Worm (Caenorhabditis elegans): ENCODE measurements around the gene Y39A1A.2.

The Y39A1A.2 gene

ce11 chrIII:10624564-10624963, 21.2 kb upstream of the Y39A1A.2 start (continued):
- TF ChIP-seq ceh-9 (tag; optimal IDR thresholded peaks at IDR 0.05) (peak; percentile 29), elt-2 (tag; optimal IDR thresholded peaks at IDR 0.05) (peak; percentile 76), ama-1 (optimal IDR thresholded peaks at IDR 0.05) (no peak), ceh-14 (tag; optimal IDR thresholded peaks at IDR 0.05) (no peak), ceh-6 (GFP tag; optimal IDR thresholded peaks at IDR 0.05) (peak; percentile 76), tbx-7 (tag; optimal IDR thresholded peaks at IDR 0.05) (no peak), K02D7.2 (tag; optimal IDR thresholded peaks at IDR 0.05) (peak; percentile 48), nhr-232 (tag; optimal IDR thresholded peaks at IDR 0.05) (peak; percentile 80), hlh-8 (tag; optimal IDR thresholded peaks at IDR 0.05) (no peak), ceh-34 (tag; optimal IDR thresholded peaks at IDR 0.05) (peak; percentile 41), fax-1 (tag; optimal IDR thresholded peaks at IDR 0.05) (peak; percentile 58), Y22D7AL.16 (tag; optimal IDR thresholded peaks at IDR 0.05) (peak; percentile 30), sox-4 (tag; optimal IDR thresholded peaks at IDR 0.05) (peak; percentile 65), ceh-18 (tag; optimal IDR thresholded peaks at IDR 0.05) (peak; percentile 63), lim-6 (tag; optimal IDR thresholded peaks at IDR 0.05) (no peak), hlh-13 (GFP tag; optimal IDR thresholded peaks at IDR 0.05) (peak; percentile 55), syd-9 (tag; optimal IDR thresholded peaks at IDR 0.05) (peak; percentile 48), pros-1 (tag; optimal IDR thresholded peaks at IDR 0.05) (no peak), ceh-48 (tag; optimal IDR thresholded peaks at IDR 0.05) (peak; percentile 66), npax-4 (tag; optimal IDR thresholded peaks at IDR 0.05) (peak; percentile 22), ttx-3 (tag; optimal IDR thresholded peaks at IDR 0.05) (peak; percentile 50)

ce11 chrIII:10621208-10621607, 17.8 kb upstream of the Y39A1A.2 start, which contains the start of the genes lron-10 and hpr-9:
Gene lron-10 (minus strand): TSS chrIII:10621369.
Gene hpr-9 (plus strand): TSS chrIII:10621551.
- TF ChIP-seq Y22D7AL.16 (tag; optimal IDR thresholded peaks at IDR 0.05) (no peak), tbx-7 (tag; optimal IDR thresholded peaks at IDR 0.05) (peak; percentile 79), ztf-16 (tag; optimal IDR thresholded peaks at IDR 0.05) (no peak), pat-9 (tag; optimal IDR thresholded peaks at IDR 0.05) (no peak), F13H6.1 (tag; optimal IDR thresholded peaks at IDR 0.05) (peak; percentile 57), ceh-48 (tag; optimal IDR thresholded peaks at IDR 0.05) (no peak), ceh-30 (tag; optimal IDR thresholded peaks at IDR 0.05) (no peak), ceh-18 (tag; optimal IDR thresholded peaks at IDR 0.05) (no peak), pax-1 (tag; optimal IDR thresholded peaks at IDR 0.05) (no peak), dve-1 (tag; optimal IDR thresholded peaks at IDR 0.05) (peak; percentile 8), ceh-14 (tag; optimal IDR thresholded peaks at IDR 0.05) (peak; percentile 12), pag-3 (tag; optimal IDR thresholded peaks at IDR 0.05; ENCODE audit: borderline replicate concordance) (no peak), unc-42 (tag; optimal IDR thresholded peaks at IDR 0.05) (no peak), lim-6 (tag; optimal IDR thresholded peaks at IDR 0.05) (no peak), sox-4 (tag; optimal IDR thresholded peaks at IDR 0.05) (no peak), che-1 (tag; optimal IDR thresholded peaks at IDR 0.05) (no peak), pros-1 (tag; optimal IDR thresholded peaks at IDR 0.05) (no peak), ceh-22 (tag; optimal IDR thresholded peaks at IDR 0.05) (no peak), fkh-6 (tag; optimal IDR thresholded peaks at IDR 0.05) (peak; percentile 50), hlh-8 (tag; optimal IDR thresholded peaks at IDR 0.05) (peak; percentile 10), ceh-19 (GFP tag; optimal IDR thresholded peaks at IDR 0.05) (no peak), elt-4 (tag; optimal IDR thresholded peaks at IDR 0.05) (no peak), elt-2 (tag; optimal IDR thresholded peaks at IDR 0.05) (peak; percentile 23), unc-3 (GFP tag; conservative IDR thresholded peaks at IDR 0.05) (no peak), unc-3 (tag; optimal IDR thresholded peaks at IDR 0.05) (peak; percentile 34), ceh-34 (tag; optimal IDR thresholded peaks at IDR 0.05) (peak; percentile 42), C08G9.2 (tag; optimal IDR thresholded peaks at IDR 0.05) (peak; percentile 87), ceh-2 (tag; optimal IDR thresholded peaks at IDR 0.05) (peak; percentile 80), unc-55 (GFP tag; optimal IDR thresholded peaks at IDR 0.05) (no peak), ceh-31 (tag; optimal IDR thresholded peaks at IDR 0.05) (peak; percentile 83), nhr-11 (tag; optimal IDR thresholded peaks at IDR 0.05) (no peak), fax-1 (tag; optimal IDR thresholded peaks at IDR 0.05) (peak; percentile 33), sdc-2 (tag; optimal IDR thresholded peaks at IDR 0.05) (no peak), nfya-1 (tag; optimal IDR thresholded peaks at IDR 0.05) (no peak), K09A11.1 (tag; optimal IDR thresholded peaks at IDR 0.05; ENCODE audit: insufficient read depth) (no peak), ttx-3 (tag; optimal IDR thresholded peaks at IDR 0.05) (no peak), C38D4.7 (GFP tag; optimal IDR thresholded peaks at IDR 0.05) (no peak), eyg-1 (tag; optimal IDR thresholded peaks at IDR 0.05) (no peak), T23F11.4 (GFP tag; optimal IDR thresholded peaks at IDR 0.05) (no peak), rnt-1 (tag; optimal IDR thresholded peaks at IDR 0.05) (peak; percentile 3), syd-9 (tag; optimal IDR thresholded peaks at IDR 0.05) (no peak), tbx-2 (tag; optimal IDR thresholded peaks at IDR 0.05) (peak; percentile 84), npax-4 (tag; optimal IDR thresholded peaks at IDR 0.05) (no peak), zip-5 (tag; optimal IDR thresholded peaks at IDR 0.05) (peak; percentile 55), hlh-13 (GFP tag; optimal IDR thresholded peaks at IDR 0.05) (no peak)

Measured in whole organism, late embryonic.